Worm (Caenorhabditis elegans) whole organism, early embryonic: ENCODE measurements around the gene W08A12.2.

ENCODE experiments used
- F13C5.2 ChIP-seq: sonication (generic microtip); optimal IDR thresholded peaks from 2 replicates; lab custom pipeline; 2017; ENCODE audit warnings: mild to moderate bottlenecking, missing genetic modification characterization, inconsistent platforms, missing compliant biosample characterization
- ama-1 ChIP-seq: fragments of 150-350 bp; optimal IDR thresholded peaks from 2 replicates; lab custom pipeline; 2014
- pes-1 ChIP-seq: fragments of 200-800 bp; sonication (Bioruptor generic); IDR thresholded peaks from 2 replicates; pipeline ENCODE4 v1.3.6; 2022; ENCODE audit warnings: missing genetic modification reagents, missing genetic modification characterization, missing compliant biosample characterization
- sea-1 ChIP-seq: fragments of 200-800 bp; sonication (Bioruptor generic); conservative IDR thresholded peaks from 2 replicates; pipeline ENCODE4 v1.3.6; 2022; ENCODE audit warnings: missing genetic modification characterization, missing compliant biosample characterization
- tbx-11 ChIP-seq: fragments of 200-800 bp; sonication (Bioruptor generic); IDR thresholded peaks from 2 replicates; pipeline ENCODE4 v1.3.6; 2022; ENCODE audit warnings: missing genetic modification characterization, missing compliant biosample characterization
- tbx-37 ChIP-seq: fragments of 200-800 bp; sonication (Bioruptor generic); conservative IDR thresholded peaks from 2 replicates; pipeline ENCODE4 v1.3.6; 2022; ENCODE audit warnings: missing genetic modification reagents, missing genetic modification characterization, missing compliant biosample characterization

DNA sequence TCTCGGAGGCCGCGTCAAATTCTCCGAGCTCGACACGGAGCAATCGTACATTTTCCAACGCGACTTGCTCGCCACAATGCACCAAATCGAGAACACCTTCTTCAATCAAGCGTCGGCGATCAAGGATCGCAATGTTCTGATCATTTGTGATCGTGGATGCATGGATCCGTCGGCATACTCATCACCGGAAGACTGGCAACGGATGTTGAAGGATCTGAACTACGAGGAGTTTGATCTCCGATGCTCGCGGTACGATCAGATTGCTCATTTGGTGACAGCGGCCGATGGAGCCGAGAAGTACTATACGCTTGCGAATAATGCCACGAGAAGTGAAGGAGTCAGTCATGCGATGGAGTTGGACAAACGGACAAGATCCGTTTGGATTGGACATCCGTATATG lies 12.8 kb upstream of the W08A12.2 start:
- TF ChIP-seq tbx-37, result no peak
- TF ChIP-seq pes-1, result no peak
- no peak for TF ChIP-seq ama-1 (lab: Kevin White, UChicago)
- TF ChIP-seq tbx-11 (GFP tag; lab: Robert Waterston, UW), result no peak
- no peak for TF ChIP-seq sea-1 (GFP tag; lab: Robert Waterston, UW)
- no peak for TF ChIP-seq F13C5.2
